Worm (Caenorhabditis elegans) whole organism, L4/young adult: ENCODE measurements around the gene cutl-4.

ENCODE experiments used
- W03F9.2 ChIP-seq: fragments of 150-350 bp; optimal IDR thresholded peaks from 2 replicates; lab custom pipeline; 2014; ENCODE audit warnings: missing biosample characterization, missing genetic modification characterization
- dao-5 ChIP-seq: sonication (generic microtip); optimal IDR thresholded peaks from 2 replicates; lab custom pipeline; 2016; ENCODE audit warnings: missing genotype, missing genetic modification characterization, moderate library complexity, missing compliant biosample characterization
- him-1 ChIP-seq: sonication (generic microtip); optimal IDR thresholded peaks from 2 replicates; lab custom pipeline; 2016; ENCODE audit warnings: missing genotype, missing genetic modification reagents, missing genetic modification characterization, missing compliant biosample characterization

The cutl-4 gene

DNA sequence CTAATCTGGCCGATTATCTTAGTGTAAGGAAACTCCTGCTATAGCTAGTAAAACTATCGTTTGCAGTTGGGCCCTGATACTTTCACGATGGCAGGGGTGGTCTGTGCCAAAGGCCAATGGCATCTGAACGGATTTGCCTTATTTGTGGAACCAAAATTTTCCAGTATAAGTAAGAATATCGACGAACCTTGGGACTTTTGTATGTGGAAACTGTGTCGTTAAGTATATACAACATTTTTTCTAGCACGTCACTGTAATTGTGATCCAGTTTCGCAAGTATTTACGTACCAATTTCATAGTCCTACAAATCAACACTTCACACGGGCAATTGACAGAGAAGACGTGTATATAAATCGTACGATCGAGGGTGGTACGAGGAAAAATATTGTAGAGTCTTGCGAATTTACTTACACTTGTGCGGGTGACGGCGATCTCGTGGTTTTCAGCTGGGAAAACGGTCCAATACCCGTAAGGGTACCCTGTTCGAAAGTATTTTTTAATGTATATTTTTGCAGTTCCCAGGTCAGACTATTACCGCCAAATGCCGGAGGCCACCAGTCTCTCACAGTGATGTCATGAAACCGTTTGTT lies 33.4 kb downstream of the cutl-4 start:
- TF ChIP-seq W03F9.2 (tag; lab: Kevin White, UChicago), result no peak
- no peak for TF ChIP-seq him-1 (tag; lab: Kevin White, UChicago)
- TF ChIP-seq dao-5 (tag; lab: Kevin White, UChicago), result no peak

DNA sequence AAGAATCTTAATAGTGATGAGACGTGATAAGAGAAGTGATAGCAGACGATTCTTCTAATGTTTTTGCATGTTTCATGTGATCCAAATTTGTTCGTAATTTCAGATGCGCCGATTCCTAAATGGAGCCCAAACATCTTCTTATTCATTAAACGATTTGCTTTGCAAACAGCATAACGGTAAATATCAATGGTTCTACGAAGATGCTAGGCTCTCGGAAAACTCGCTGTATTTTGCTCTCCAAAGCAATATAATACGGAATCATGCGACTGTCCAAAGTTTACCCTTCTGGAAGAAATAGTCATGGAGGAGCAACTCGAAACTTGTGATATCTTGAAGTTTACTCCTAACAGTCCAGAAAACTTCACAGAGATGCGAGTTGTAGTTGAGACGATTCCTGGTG lies 33.9 kb downstream of the cutl-4 start, which contains the start of gene W06D12.6:
TSS of gene W06D12.6 (plus strand) at position 301 of the 400 bp plus-strand sequence.
- TF ChIP-seq dao-5 (tag; lab: Kevin White, UChicago) (no peak), him-1 (tag; lab: Kevin White, UChicago) (no peak), W03F9.2 (tag; lab: Kevin White, UChicago) (no peak)

DNA sequence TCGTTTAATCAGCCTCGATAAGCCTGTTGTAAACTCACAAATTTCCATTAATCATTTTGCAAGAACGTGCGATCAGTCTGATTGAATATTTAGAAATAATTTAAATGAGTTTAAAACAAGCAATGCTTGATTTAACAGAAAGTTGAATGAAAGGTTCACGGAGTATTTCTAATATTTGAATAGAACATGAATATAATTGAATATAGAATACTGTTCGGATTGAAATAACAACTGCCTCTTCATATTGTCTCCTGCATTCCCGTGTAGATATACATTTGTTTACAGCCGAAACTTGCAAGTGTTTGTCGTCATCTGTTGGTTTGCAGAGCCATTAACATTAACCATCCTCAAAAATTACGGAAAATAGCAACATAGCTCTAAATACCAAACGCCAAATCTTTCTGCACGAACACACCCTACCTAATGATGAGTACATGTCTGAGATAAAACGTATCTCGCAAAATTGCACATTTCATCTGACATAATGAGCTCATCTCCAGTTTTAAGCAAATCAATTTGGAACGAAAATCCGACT lies 38.9 kb downstream of the cutl-4 start, which contains the start of the genes Y26G10.5 and srh-32:
TSS of gene Y26G10.5 (minus strand) at position 101 of the 535 bp plus-strand sequence.
TSS of gene srh-32 (plus strand) at position 485 of the 535 bp plus-strand sequence.
- TF ChIP-seq W03F9.2 (tag; lab: Kevin White, UChicago), result no peak
- TF ChIP-seq dao-5 (tag; lab: Kevin White, UChicago), result no peak
- TF ChIP-seq him-1 (tag; lab: Kevin White, UChicago), result no peak

DNA sequence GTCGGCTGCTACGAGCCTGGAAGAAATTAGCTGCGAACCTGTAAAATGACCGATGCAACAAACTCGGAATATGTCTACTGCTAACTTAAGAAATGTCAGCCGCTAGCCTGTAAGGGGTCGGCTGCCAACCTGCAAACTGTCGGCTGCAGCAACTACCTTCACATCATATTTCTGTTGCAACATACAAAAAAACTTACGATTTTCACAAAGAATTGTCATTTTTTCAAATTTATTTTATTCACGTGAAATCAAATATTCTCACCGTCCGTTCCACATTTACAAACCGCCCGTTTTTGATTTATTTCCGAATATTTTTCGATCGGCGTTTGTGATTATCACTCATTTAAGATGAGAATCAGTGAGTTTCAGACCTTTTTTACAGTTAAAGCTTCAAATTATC lies 40.0 kb downstream of the cutl-4 start, which contains the start of gene Y26G10.6:
TSS of gene Y26G10.6 (plus strand) at position 301 of the 400 bp plus-strand sequence.
- no peak for TF ChIP-seq W03F9.2 (tag; lab: Kevin White, UChicago)
- no peak for TF ChIP-seq dao-5 (tag; lab: Kevin White, UChicago)
- no peak for TF ChIP-seq him-1 (tag; lab: Kevin White, UChicago)

DNA sequence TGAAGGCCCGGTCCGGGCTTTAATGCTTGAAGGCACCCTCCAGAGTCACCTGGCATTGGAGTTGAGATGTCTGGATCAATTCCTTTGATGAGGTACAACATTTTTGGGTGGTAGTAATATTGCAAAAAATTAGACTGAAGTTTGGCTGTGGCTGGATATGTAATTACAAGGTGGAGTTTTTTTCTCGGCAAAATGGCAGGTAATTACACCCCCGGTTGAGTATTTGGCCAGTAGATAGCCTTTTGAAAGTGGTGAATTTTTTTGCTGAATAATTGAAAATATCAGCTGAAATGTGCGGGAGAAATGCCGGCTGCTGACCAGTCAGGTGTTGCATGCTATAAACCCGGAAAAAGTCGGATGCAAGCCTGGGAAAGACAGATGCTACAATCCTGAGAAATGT lies 40.6 kb downstream of the cutl-4 start, which contains the start of gene Y26G10.4:
TSS of gene Y26G10.4 (minus strand) at position 101 of the 400 bp plus-strand sequence.
- TF ChIP-seq him-1 (tag; lab: Kevin White, UChicago), result no peak
- no peak for TF ChIP-seq W03F9.2 (tag; lab: Kevin White, UChicago)
- TF ChIP-seq dao-5 (tag; lab: Kevin White, UChicago), result no peak

DNA sequence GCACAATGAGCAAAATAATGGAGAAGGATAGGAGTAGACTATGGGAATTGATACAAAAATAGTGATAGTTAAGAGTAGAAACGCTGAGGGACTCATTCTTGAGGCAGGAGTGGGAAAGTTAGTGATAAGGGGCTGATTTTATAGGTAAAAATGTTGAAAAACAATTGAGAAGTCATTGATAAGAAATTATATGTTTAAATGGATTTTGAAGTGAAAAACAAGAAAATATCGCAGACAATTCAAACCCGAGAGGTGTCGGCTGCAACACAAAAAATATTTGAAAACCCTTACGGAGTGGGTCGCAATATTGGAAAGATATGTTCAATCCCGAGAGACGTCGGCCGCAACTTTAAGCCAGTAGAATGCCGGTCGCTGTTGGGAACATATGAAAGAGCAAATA lies 42.9 kb downstream of the cutl-4 start, which contains the start of gene spp-29:
TSS of gene spp-29 (minus strand) at position 101 of the 400 bp plus-strand sequence.
- TF ChIP-seq W03F9.2 (tag; lab: Kevin White, UChicago), result no peak
- no peak for TF ChIP-seq him-1 (tag; lab: Kevin White, UChicago)
- TF ChIP-seq dao-5 (tag; lab: Kevin White, UChicago), result no peak

DNA sequence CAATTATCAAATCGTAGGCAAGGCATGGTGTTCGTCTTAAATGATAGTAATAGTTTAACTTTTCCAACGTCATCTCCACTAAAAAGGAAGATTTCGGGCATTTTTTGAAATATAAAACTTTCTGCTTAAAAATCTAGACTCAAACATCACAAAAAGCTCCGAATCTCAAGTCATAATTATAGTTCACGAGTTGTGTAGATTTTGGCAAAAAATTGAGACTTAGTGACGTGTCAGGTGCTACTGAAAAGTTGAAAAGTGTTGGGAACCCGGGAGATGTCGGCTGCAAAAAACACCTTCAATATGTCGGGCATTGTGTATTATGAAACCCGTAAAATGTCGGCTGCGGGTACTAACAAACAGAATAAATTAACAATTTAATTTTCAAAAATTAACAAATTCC lies 43.9 kb downstream of the cutl-4 start, which contains the start of gene Y26G10.1:
TSS of gene Y26G10.1 (minus strand) at position 101 of the 400 bp plus-strand sequence.
- TF ChIP-seq him-1 (tag; lab: Kevin White, UChicago) (no peak), dao-5 (tag; lab: Kevin White, UChicago) (no peak), W03F9.2 (tag; lab: Kevin White, UChicago) (no peak)

DNA sequence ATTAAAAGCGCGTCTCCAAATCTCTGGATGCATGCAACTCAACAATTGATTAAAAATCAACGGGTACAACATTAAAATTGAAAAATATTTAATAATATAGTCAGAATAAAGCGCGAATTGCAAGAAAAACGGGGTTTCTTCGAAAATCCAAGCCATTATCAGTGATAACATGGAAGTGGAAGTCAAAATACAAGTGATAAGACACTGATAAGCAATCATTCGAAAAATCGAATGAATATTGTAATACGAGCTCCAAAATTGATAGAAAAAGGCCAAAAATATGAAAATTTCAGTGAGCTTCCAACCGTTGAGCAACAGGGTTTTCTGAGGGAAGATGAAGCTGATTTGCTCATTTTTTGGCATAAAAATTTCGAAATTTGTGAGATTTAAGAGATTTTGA lies 45.4 kb downstream of the cutl-4 start:
- TF ChIP-seq him-1 (tag; lab: Kevin White, UChicago), result no peak
- no peak for TF ChIP-seq dao-5 (tag; lab: Kevin White, UChicago)
- no peak for TF ChIP-seq W03F9.2 (tag; lab: Kevin White, UChicago)

DNA sequence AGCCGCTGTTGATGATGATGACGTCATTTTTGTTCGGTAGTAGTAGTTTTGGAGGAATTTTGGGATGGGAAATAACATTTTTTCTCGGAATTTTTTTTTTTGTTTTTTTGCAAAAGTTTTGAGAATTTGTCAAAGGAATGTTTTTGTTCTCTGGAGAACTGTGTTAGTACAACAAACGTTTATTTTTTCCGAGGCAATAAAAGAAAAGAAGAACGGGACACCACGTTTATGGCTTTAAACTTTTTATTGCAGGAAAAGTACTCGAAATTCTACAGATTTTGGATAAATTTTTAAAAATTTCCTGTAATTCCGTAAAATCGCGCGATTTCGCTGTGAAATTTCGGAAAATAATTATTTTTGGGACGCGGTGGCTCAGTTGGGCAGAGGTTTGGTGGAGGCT lies 48.8 kb downstream of the cutl-4 start, which contains the start of gene F59A1.13:
TSS of gene F59A1.13 (minus strand) at position 101 of the 400 bp plus-strand sequence.
- no peak for TF ChIP-seq W03F9.2 (tag; lab: Kevin White, UChicago)
- no peak for TF ChIP-seq him-1 (tag; lab: Kevin White, UChicago)
- TF ChIP-seq dao-5 (tag; lab: Kevin White, UChicago), result no peak

DNA sequence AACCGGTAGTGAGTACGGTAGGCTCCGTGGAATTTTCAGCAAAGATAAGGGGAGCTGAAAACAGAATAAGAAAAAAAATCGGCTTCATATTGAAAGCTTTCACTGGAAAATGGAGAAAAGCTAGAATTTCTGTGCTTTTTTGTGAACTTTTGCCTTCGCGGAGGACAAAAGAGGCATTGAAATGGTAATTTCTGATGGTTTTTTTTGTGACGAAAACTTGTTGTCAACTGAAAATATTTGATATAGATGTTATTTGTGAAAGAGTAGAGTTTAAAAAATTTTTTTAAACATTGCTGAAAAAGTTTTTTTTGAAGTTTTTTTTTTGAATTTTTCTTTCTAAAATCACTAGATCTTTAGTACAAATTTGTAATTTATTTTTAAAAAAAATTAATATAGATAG lies 52.8 kb downstream of the cutl-4 start, which contains the start of gene F59A1.18:
TSS of gene F59A1.18 (minus strand) at position 101 of the 400 bp plus-strand sequence.
- TF ChIP-seq dao-5 (tag; lab: Kevin White, UChicago), result no peak
- no peak for TF ChIP-seq him-1 (tag; lab: Kevin White, UChicago)
- no peak for TF ChIP-seq W03F9.2 (tag; lab: Kevin White, UChicago)

DNA sequence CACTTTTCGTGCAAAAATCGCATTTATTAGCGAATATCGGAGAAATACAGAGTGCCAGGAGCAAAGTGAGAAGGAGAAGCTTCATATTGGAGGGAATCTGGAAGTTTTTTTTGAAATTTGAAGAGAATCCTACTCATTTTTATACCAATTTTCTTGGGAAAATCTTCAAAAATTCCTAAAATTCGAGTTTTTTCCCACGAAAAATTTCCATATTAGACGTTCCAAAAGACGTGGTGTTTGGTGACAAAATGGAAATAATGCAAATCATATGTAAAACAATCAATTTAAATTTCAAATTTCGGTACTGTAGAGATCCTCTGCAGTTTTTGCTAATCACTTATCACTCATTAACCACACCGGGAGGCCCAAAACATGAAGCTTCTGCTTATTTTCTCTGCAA lies 54.8 kb downstream of the cutl-4 start, which contains the start of the genes F59A1.16 and F59A1.6:
TSS of gene F59A1.16 (minus strand) at position 101 of the 400 bp plus-strand sequence.
TSS of gene F59A1.6 (plus strand) at position 285 of the 400 bp plus-strand sequence.
- TF ChIP-seq W03F9.2 (tag; lab: Kevin White, UChicago) (no peak), him-1 (tag; lab: Kevin White, UChicago) (no peak), dao-5 (tag; lab: Kevin White, UChicago) (no peak)

DNA sequence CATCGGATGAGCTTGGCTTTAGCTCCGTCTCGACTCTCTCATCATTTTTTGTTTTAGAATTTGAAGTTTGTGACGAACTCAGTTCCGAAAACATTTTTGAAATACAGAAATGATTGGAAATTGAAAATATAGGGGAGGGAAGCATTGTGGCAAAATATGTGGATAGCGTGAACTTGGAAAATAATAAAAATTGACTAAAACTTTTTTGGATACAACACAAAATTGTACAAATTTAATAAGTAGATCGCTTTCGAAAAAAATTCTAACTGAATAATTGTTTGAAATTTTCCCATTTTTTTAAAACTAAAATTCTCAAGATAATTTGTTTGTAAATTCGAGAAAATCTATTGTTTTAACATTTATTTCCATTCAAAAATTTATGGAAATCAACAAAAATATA lies 55.9 kb downstream of the cutl-4 start, which contains the start of gene F59A1.15:
TSS of gene F59A1.15 (minus strand) at position 101 of the 400 bp plus-strand sequence.
- no peak for TF ChIP-seq W03F9.2 (tag; lab: Kevin White, UChicago)
- TF ChIP-seq him-1 (tag; lab: Kevin White, UChicago), result no peak
- no peak for TF ChIP-seq dao-5 (tag; lab: Kevin White, UChicago)
